Fruit fly (Drosophila melanogaster) whole organism: ENCODE data around the gene CG33290.

Source experiments
- pan ChIP-seq: fragments of >200 bp; optimal IDR thresholded peaks from 2 replicates; lab custom pipeline; 2017
- psq ChIP-seq: fragments of >200 bp; optimal IDR thresholded peaks from 2 replicates; lab custom pipeline; 2017

DNA sequence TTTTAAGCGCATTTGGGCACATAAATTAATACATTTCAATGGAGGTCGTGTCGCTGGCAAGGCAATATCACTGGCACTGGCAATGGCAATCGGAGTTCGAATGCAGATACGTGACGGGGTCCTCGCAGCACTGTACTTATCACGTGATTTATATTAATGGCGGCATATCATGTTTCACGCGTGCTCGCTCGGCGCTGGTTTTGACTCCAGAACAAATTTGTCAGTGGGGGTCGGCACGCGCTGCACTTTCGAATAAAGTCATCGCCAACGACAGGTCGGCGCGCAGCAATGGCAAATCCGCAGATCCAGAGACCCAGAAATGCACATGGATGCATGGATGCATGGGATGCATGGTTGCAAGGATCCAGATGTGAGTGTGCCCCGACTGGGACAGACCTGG, 49.1 kb downstream of the CG33290 start:
- TF ChIP-seq psq (lab: Kevin White, UChicago) = no peak
- TF ChIP-seq pan (lab: Kevin White, UChicago) = no peak
